Worm (Caenorhabditis elegans) whole organism, young adult: ENCODE measurements around the gene cyp-37B1.

Experiments used
- ceh-40 ChIP-seq: fragments of 200-800 bp; sonication (Bioruptor generic); IDR thresholded peaks from 2 replicates; pipeline ENCODE4 v1.3.6; 2022; ENCODE audit warnings: missing genetic modification characterization, missing compliant biosample characterization
- hlh-12 ChIP-seq: sonication (generic microtip); optimal IDR thresholded peaks from 2 replicates; lab custom pipeline; 2016; ENCODE audit warnings: missing genetic modification characterization, missing compliant biosample characterization
- rec-8 ChIP-seq, 2 experiments: sonication (generic microtip); optimal IDR thresholded peaks; 2 replicates each; lab custom pipeline; 2016; ENCODE audit warnings: mild to moderate bottlenecking in 2 of 2, missing genetic modification characterization in 2 of 2, missing genetic modification reagents in 2 of 2, missing genotype in 2 of 2, missing biosample characterization in 1 of 2, missing compliant biosample characterization in 1 of 2, moderate library complexity in 1 of 2
- ztf-3 ChIP-seq: fragments of 200-800 bp; sonication (Bioruptor generic); optimal IDR thresholded peaks from 2 replicates; lab custom pipeline; 2018; ENCODE audit warnings: mild to moderate bottlenecking, missing genetic modification characterization, missing compliant biosample characterization

- TF ChIP-seq ztf-3 (GFP tag; lab: Kevin White, UChicago) = no peak
- TF ChIP-seq rec-8 (tag; optimal IDR thresholded peaks at IDR 0.05; lab: Kevin White, UChicago) = no peak
- TF ChIP-seq ceh-40 (GFP tag; lab: Robert Waterston, UW) = no peak
- TF ChIP-seq hlh-12 (tag; lab: Kevin White, UChicago) = no peak
These were observed 28.8 kb upstream of the cyp-37B1 start for ce11 chrV:16249105-16249504.
